Worm (Caenorhabditis elegans): ENCODE measurements around the gene Y38H6C.24.

- TF ChIP-seq mdl-1 (tag; optimal IDR thresholded peaks at IDR 0.05) (no peak), gmeb-1 (tag; optimal IDR thresholded peaks at IDR 0.05) (peak; percentile 19), R02D3.7 (tag; optimal IDR thresholded peaks at IDR 0.05) (no peak), aly-2 (tag; optimal IDR thresholded peaks at IDR 0.05) (no peak)
Observed at ce11 chrV:20544610-20545009, 18.4 kb downstream of the Y38H6C.24 start.

All from whole organism, L2 larva.